Fruit fly (Drosophila melanogaster) whole organism, embryonic: ENCODE data around the gene Hr96.

ENCODE experiments used
- CG10979 ChIP-seq: fragments of 200-800 bp; sonication (Bioruptor generic); optimal IDR thresholded peaks from 2 replicates; lab custom pipeline; 2018; ENCODE audit warnings: missing biosample characterization, mild to moderate bottlenecking, missing genetic modification characterization, moderate library complexity
- CG11696 ChIP-seq: fragments of 200-800 bp; sonication (Bioruptor generic); IDR thresholded peaks from 2 replicates; pipeline ENCODE4 v1.3.6; 2022; ENCODE audit warnings: missing biosample characterization, missing genetic modification characterization
- CG12391 ChIP-seq: fragments of 200-800 bp; sonication (Bioruptor generic); optimal IDR thresholded peaks from 3 replicates; lab custom pipeline; 2018; ENCODE audit warnings: missing biosample characterization, mild to moderate bottlenecking, missing genetic modification characterization, moderate library complexity
- CG12769 ChIP-seq: fragments of 200-800 bp; sonication (Bioruptor generic); optimal IDR thresholded peaks from 2 replicates; lab custom pipeline; 2019; ENCODE audit warnings: missing biosample characterization, mild to moderate bottlenecking, missing genetic modification characterization, moderate library complexity
- CG30020 ChIP-seq: fragments of 200-800 bp; optimal IDR thresholded peaks from 2 replicates; lab custom pipeline; 2019; ENCODE audit warnings: missing biosample characterization, mild to moderate bottlenecking, missing genetic modification characterization, moderate library complexity
- CG32767 ChIP-seq: fragments of 200-800 bp; sonication (Bioruptor generic); IDR thresholded peaks from 2 replicates; pipeline ENCODE4 v1.3.6; 2022; ENCODE audit warnings: missing biosample characterization, missing genetic modification characterization
- CG34422 ChIP-seq: fragments of 200-800 bp; sonication (Bioruptor generic); IDR thresholded peaks from 3 replicates; pipeline ENCODE4 v1.3.6; 2022; ENCODE audit warnings: missing biosample characterization, missing genetic modification characterization
- CG4360 ChIP-seq: fragments of 200-800 bp; sonication (Bioruptor generic); IDR thresholded peaks from 2 replicates; pipeline ENCODE4 v1.3.6; 2022; ENCODE audit warnings: missing biosample characterization, missing genetic modification characterization
- CG43689 ChIP-seq: fragments of 200-800 bp; sonication (Bioruptor generic); IDR thresholded peaks from 2 replicates; pipeline ENCODE4 v1.3.6; 2022; ENCODE audit warnings: missing biosample characterization, missing genetic modification characterization
- CG8478 ChIP-seq: fragments of >200 bp; optimal IDR thresholded peaks from 2 replicates; lab custom pipeline; 2018
- CG8944 ChIP-seq: fragments of 200-800 bp; sonication (Bioruptor generic); optimal IDR thresholded peaks from 3 replicates; lab custom pipeline; 2016; ENCODE audit warnings: missing biosample characterization, missing genetic modification characterization
- CrebB ChIP-seq: fragments of 200-800 bp; sonication (Bioruptor generic); optimal IDR thresholded peaks from 3 replicates; lab custom pipeline; 2018; ENCODE audit warnings: missing biosample characterization, mild to moderate bottlenecking, missing genetic modification characterization
- D ChIP-seq, 2 experiments: fragments of 200-800 bp in 1 of 2; fragments of >200 bp in 1 of 2; sonication (Bioruptor generic) in 1 of 2; optimal IDR thresholded peaks; 2 replicates in 1 of 2; 3 replicates in 1 of 2; lab custom pipeline; 2017; ENCODE audit warnings: mild to moderate bottlenecking in 1 of 2, missing biosample characterization in 1 of 2, missing genetic modification characterization in 1 of 2, missing genetic modification reagents in 1 of 2
- D19B ChIP-seq: fragments of 200-800 bp; sonication (Bioruptor generic); optimal IDR thresholded peaks from 2 replicates; lab custom pipeline; 2017; ENCODE audit warnings: missing biosample characterization, mild to moderate bottlenecking, missing genetic modification characterization
- Dek ChIP-seq: fragments of 200-800 bp; sonication (Bioruptor generic); optimal IDR thresholded peaks from 3 replicates; lab custom pipeline; 2019; ENCODE audit warnings: missing biosample characterization, mild to moderate bottlenecking, missing genetic modification characterization, moderate library complexity
- Dip3 ChIP-seq: fragments of 200-800 bp; sonication (Bioruptor generic); optimal IDR thresholded peaks from 3 replicates; lab custom pipeline; 2016; ENCODE audit warnings: missing biosample characterization, missing genetic modification characterization
- Dll ChIP-seq: fragments of 200-800 bp; sonication (Bioruptor generic); IDR thresholded peaks from 4 replicates; pipeline ENCODE4 v1.3.6; 2022; ENCODE audit warnings: missing biosample characterization, missing genetic modification characterization; ENCODE audit not compliant: partially characterized antibody
- E2f2 ChIP-seq: fragments of 200-800 bp; sonication (Bioruptor generic); IDR thresholded peaks from 2 replicates; pipeline ENCODE4 v1.3.6; 2022; ENCODE audit warnings: missing biosample characterization, missing genetic modification characterization
- H2.0 ChIP-seq: fragments of 200-800 bp; sonication (Bioruptor generic); IDR thresholded peaks from 2 replicates; pipeline ENCODE4 v1.3.6; 2022; ENCODE audit warnings: missing biosample characterization, missing genetic modification characterization
- HmgD ChIP-seq: fragments of 200-800 bp; sonication (Bioruptor generic); optimal IDR thresholded peaks from 3 replicates; lab custom pipeline; 2016; ENCODE audit warnings: missing biosample characterization, missing genetic modification characterization
- HmgZ ChIP-seq: fragments of 200-800 bp; sonication (Bioruptor generic); optimal IDR thresholded peaks from 2 replicates; lab custom pipeline; 2018; ENCODE audit warnings: missing biosample characterization, mild to moderate bottlenecking, missing genetic modification characterization
- Lhr ChIP-seq: fragments of 200-800 bp; sonication (Bioruptor generic); optimal IDR thresholded peaks from 3 replicates; lab custom pipeline; 2017; ENCODE audit warnings: mild to moderate bottlenecking, missing biosample characterization, missing genetic modification reagents, missing genetic modification characterization
- MESR4 ChIP-seq: fragments of 200-800 bp; sonication (Bioruptor generic); optimal IDR thresholded peaks from 2 replicates; lab custom pipeline; 2018; ENCODE audit warnings: missing biosample characterization, mild to moderate bottlenecking, missing genetic modification characterization, moderate library complexity
- Myb ChIP-seq: fragments of 200-800 bp; sonication (Bioruptor generic); optimal IDR thresholded peaks from 2 replicates; lab custom pipeline; 2016; ENCODE audit warnings: missing biosample characterization, missing genetic modification characterization
- NFAT ChIP-seq: fragments of 200-800 bp; sonication (Bioruptor generic); IDR thresholded peaks from 2 replicates; pipeline ENCODE4 v1.3.6; 2022; ENCODE audit warnings: missing biosample characterization, missing genetic modification characterization
- Scr ChIP-seq: fragments of 200-800 bp; sonication (Bioruptor generic); IDR thresholded peaks from 2 replicates; pipeline ENCODE4 v1.3.6; 2022; ENCODE audit warnings: missing biosample characterization, missing genetic modification characterization; ENCODE audit not compliant: partially characterized antibody
- Sry-β ChIP-seq: fragments of 200-800 bp; sonication (Bioruptor generic); optimal IDR thresholded peaks from 2 replicates; lab custom pipeline; 2018; ENCODE audit warnings: missing biosample characterization, mild to moderate bottlenecking, missing genetic modification characterization, moderate library complexity
- Sry-δ ChIP-seq: fragments of 200-800 bp; sonication (Bioruptor generic); optimal IDR thresholded peaks from 2 replicates; lab custom pipeline; 2016; ENCODE audit warnings: missing biosample characterization, missing genetic modification characterization
- Xbp1 ChIP-seq: fragments of 200-800 bp; sonication (Bioruptor generic); optimal IDR thresholded peaks from 3 replicates; lab custom pipeline; 2016; ENCODE audit warnings: missing biosample characterization, mild to moderate bottlenecking, missing genetic modification characterization
- Xrp1 ChIP-seq: fragments of 200-800 bp; sonication (Bioruptor generic); IDR thresholded peaks from 2 replicates; pipeline ENCODE4 v1.3.6; 2022; ENCODE audit warnings: missing biosample characterization, missing genetic modification characterization
- ap ChIP-seq: fragments of 200-800 bp; sonication (Bioruptor generic); IDR thresholded peaks from 2 replicates; pipeline ENCODE4 v1.3.6; 2022; ENCODE audit warnings: missing biosample characterization, missing genetic modification characterization
- br ChIP-seq: fragments of >200 bp; optimal IDR thresholded peaks from 2 replicates; lab custom pipeline; 2017
- cad ChIP-seq: fragments of >200 bp; optimal IDR thresholded peaks from 2 replicates; lab custom pipeline; 2017; ENCODE audit warnings: missing biosample characterization, missing genetic modification characterization
- fd3F ChIP-seq: fragments of 200-800 bp; sonication (Bioruptor generic); optimal IDR thresholded peaks from 2 replicates; lab custom pipeline; 2018; ENCODE audit warnings: missing biosample characterization, mild to moderate bottlenecking, missing genetic modification characterization, moderate library complexity
- gce ChIP-seq: fragments of 200-800 bp; sonication (Bioruptor generic); IDR thresholded peaks from 3 replicates; pipeline ENCODE4 v1.3.6; 2022; ENCODE audit warnings: missing biosample characterization, missing genetic modification characterization
- grau ChIP-seq: fragments of 200-800 bp; optimal IDR thresholded peaks from 3 replicates; lab custom pipeline; 2019; ENCODE audit warnings: missing biosample characterization, mild to moderate bottlenecking, missing genetic modification characterization, moderate library complexity
- gro ChIP-seq: fragments of 200-800 bp; sonication (Bioruptor generic); optimal IDR thresholded peaks from 2 replicates; lab custom pipeline; 2016; ENCODE audit warnings: missing biosample characterization, missing genetic modification characterization
- her ChIP-seq: fragments of 200-800 bp; sonication (Bioruptor generic); optimal IDR thresholded peaks from 2 replicates; lab custom pipeline; 2016; ENCODE audit warnings: missing biosample characterization, missing genetic modification characterization
- mirr ChIP-seq: fragments of 200-800 bp; sonication (Bioruptor generic); optimal IDR thresholded peaks from 3 replicates; lab custom pipeline; 2018; ENCODE audit warnings: missing biosample characterization, mild to moderate bottlenecking, missing genetic modification characterization
- org-1 ChIP-seq: fragments of 200-800 bp; sonication (Bioruptor generic); optimal IDR thresholded peaks from 2 replicates; lab custom pipeline; 2017; ENCODE audit warnings: missing biosample characterization, missing genetic modification characterization
- pan ChIP-seq, 4 experiments: fragments of >200 bp in 3 of 4; fragments of 200-800 bp in 1 of 4; sonication (Bioruptor generic) in 1 of 4; optimal IDR thresholded peaks in 3 of 4; IDR thresholded peaks in 1 of 4; 2 replicates each; pipeline versions ENCODE4 v1.3.6 to Lab custom; 2017 to 2022; ENCODE audit warnings: missing biosample characterization in 2 of 4, missing genetic modification characterization in 2 of 4, mixed read lengths in 1 of 4
- pum ChIP-seq: fragments of 200-800 bp; sonication (Bioruptor generic); optimal IDR thresholded peaks from 2 replicates; lab custom pipeline; 2016; ENCODE audit warnings: missing biosample characterization, missing genetic modification characterization
- sqz ChIP-seq: fragments of 200-800 bp; sonication (Bioruptor generic); optimal IDR thresholded peaks from 3 replicates; lab custom pipeline; 2018; ENCODE audit warnings: missing biosample characterization, mild to moderate bottlenecking, missing genetic modification characterization
- tin ChIP-seq: fragments of 200-800 bp; sonication (Bioruptor generic); optimal IDR thresholded peaks from 3 replicates; lab custom pipeline; 2016; ENCODE audit warnings: missing biosample characterization, missing genetic modification characterization
- tio ChIP-seq: fragments of 200-800 bp; sonication (Bioruptor generic); optimal IDR thresholded peaks from 2 replicates; lab custom pipeline; 2017; ENCODE audit warnings: missing biosample characterization, missing genetic modification characterization, inconsistent platforms
- ttk ChIP-seq: fragments of 200-800 bp; sonication (Bioruptor generic); IDR thresholded peaks from 2 replicates; pipeline ENCODE4 v2.1.2; 2022; ENCODE audit warnings: missing biosample characterization, missing genetic modification characterization

Gene Hr96

DNA sequence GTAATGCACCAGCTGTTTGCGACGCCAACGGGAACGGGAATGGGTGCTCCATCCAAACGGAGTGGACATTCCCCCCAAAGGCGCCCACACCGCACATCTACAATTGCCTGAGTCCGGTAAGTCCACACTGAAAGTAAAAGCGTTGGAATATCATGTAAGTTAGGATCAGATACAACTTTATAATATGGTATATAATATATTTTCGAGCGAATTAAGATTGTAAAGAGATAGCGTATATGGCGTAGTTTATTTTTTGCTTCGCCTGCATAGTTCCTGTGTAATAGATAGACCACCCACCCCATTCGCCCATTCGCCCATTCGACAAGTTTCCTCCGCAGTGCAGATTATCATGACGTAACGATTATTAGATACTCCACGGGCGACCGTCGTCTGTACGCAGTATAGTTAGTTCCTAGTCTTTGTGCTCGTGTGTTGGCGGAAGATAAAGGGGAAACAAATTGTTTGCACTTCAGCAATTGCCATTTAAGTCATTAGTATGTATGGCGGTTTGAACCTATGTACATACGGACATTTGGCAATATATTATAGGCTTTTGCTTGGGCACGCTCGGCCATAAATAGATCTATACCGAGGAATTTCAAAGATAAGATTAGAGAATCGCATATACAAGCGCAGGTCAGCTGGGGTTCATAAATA lies 26.5 kb downstream of the Hr96 start (continued):
- TF ChIP-seq CG10979 (tag; lab: Kevin White, UChicago): no peak

DNA sequence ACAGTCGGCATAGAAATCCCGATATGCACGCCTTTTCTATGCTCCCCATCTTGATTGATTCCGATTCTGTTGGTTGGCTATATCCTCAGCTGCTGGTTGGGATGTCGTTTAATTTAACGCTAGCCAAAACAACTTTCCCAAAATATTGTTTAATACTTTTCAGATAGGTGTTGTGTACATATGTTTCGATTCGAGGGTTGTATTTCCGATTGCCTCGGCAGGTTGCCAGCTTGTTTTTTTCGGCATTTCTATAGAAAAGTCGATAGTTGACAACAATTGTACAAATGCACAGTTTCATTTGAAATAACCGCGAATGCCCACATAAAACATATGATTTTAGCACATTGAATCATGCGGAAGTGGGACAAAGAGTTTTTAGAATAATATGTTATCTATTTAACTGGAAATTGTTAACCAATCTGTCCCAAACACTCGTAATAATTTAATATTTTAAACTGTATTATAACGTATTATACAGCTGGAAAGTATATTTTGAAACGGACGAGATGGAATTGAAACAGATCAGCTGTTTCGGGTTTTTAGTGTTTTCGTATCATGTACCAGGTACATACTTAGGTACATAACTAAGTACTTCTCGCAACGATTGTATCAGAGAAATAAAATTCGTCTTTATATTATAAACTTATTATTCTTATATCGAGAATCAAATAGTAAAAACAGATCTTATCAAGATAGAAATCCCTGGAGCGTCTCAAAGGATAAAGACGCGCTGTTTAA lies 29.6 kb downstream of the Hr96 start, which contains the start of gene CG31109:
CG31109 (minus strand) TSS at position 203 of the 738 bp plus-strand sequence.
- TF ChIP-seq Dip3 (GFP tag; lab: Kevin White, UChicago): no peak
- TF ChIP-seq mirr (GFP tag; lab: Kevin White, UChicago): peak; percentile 54
- no peak for TF ChIP-seq Dek (tag; lab: Kevin White, UChicago)
- no peak for TF ChIP-seq her (GFP tag; lab: Kevin White, UChicago)
- no peak for TF ChIP-seq CG8478 (lab: Kevin White, UChicago)
- TF ChIP-seq cad (GFP tag; lab: Kevin White, UChicago): no peak
- TF ChIP-seq org-1 (GFP tag; lab: Kevin White, UChicago): no peak
- TF ChIP-seq CG8944 (GFP tag; lab: Kevin White, UChicago): peak; percentile 22
- 0 out of 2 replicates have a peak, but pooled peaks have one; percentile 23 for TF ChIP-seq CG32767
- TF ChIP-seq pan (optimal IDR thresholded peaks at IDR 0.05; lab: Kevin White, UChicago): no peak
- peak in 1 of 2 experiments; percentile 38 for TF ChIP-seq pan (GFP tag; optimal IDR thresholded peaks at IDR 0.05 in 1 of 2, IDR thresholded peaks at IDR 0.05 in 1 of 2)
- TF ChIP-seq MESR4 (GFP tag; lab: Kevin White, UChicago): peak; percentile 79
- TF ChIP-seq CG11696 (GFP tag; lab: Robert Waterston, UW): no peak
- TF ChIP-seq pum (GFP tag; lab: Kevin White, UChicago): peak; percentile 26
- TF ChIP-seq sqz: no peak
- peak; percentile 39 for TF ChIP-seq grau (tag; lab: Kevin White, UChicago)
- no peak for TF ChIP-seq fd3F
- no peak for TF ChIP-seq gro
- no peak for TF ChIP-seq gce (GFP tag; lab: Robert Waterston, UW)
- TF ChIP-seq br (lab: Kevin White, UChicago): no peak
- peak; percentile 35 for TF ChIP-seq tin (GFP tag; lab: Kevin White, UChicago)
- TF ChIP-seq HmgD: no peak
- TF ChIP-seq CG12391 (tag; lab: Kevin White, UChicago): peak; percentile 46
- peak; percentile 61 for TF ChIP-seq Scr
- TF ChIP-seq NFAT (GFP tag; lab: Robert Waterston, UW): no peak
- peak; percentile 50; the same call in 1 of the 4 replicates for TF ChIP-seq Dll (GFP tag; lab: Robert Waterston, UW)
- no peak for TF ChIP-seq tio (GFP tag; lab: Kevin White, UChicago)
- TF ChIP-seq CG34422 (GFP tag; lab: Robert Waterston, UW): peak; percentile 48; the same call in 1 of the 3 replicates
- no peak for TF ChIP-seq ttk (GFP tag; lab: Robert Waterston, UW)
- no peak for TF ChIP-seq ap (GFP tag; lab: Robert Waterston, UW)
- peak; percentile 69 for TF ChIP-seq Sry-δ (GFP tag; lab: Kevin White, UChicago)
- TF ChIP-seq Sry-β: peak; percentile 12
- TF ChIP-seq CG43689 (GFP tag; lab: Robert Waterston, UW): no peak
- peak; percentile 86 for TF ChIP-seq Myb
- peak; percentile 92 for TF ChIP-seq CG30020
- TF ChIP-seq HmgZ (tag; lab: Kevin White, UChicago): peak; percentile 66
- 0 out of 2 replicates have a peak, but pooled peaks have one; percentile 8 for TF ChIP-seq Xrp1 (GFP tag; lab: Robert Waterston, UW)
- peak; percentile 20 for TF ChIP-seq Xbp1 (GFP tag; lab: Kevin White, UChicago)
- no peak for TF ChIP-seq CG4360
- TF ChIP-seq D19B (GFP tag; lab: Kevin White, UChicago): no peak
- TF ChIP-seq E2f2 (GFP tag; lab: Robert Waterston, UW): peak; percentile 82
- TF ChIP-seq H2.0: peak; percentile 35; the same call in 1 of the 2 replicates
- no peak for TF ChIP-seq CrebB (tag; lab: Kevin White, UChicago)
- peak; percentile 31 for TF ChIP-seq Lhr
- TF ChIP-seq D (optimal IDR thresholded peaks at IDR 0.05; lab: Kevin White, UChicago): no peak
- no peak for TF ChIP-seq D (GFP tag; optimal IDR thresholded peaks at IDR 0.05; lab: Kevin White, UChicago)
- no peak for TF ChIP-seq CG12769 (tag; lab: Kevin White, UChicago)
